Fruit fly (Drosophila melanogaster) whole organism, embryonic: ENCODE results near the gene Oatp74D.

Experiments used
- Abd-B ChIP-seq: fragments of 200-800 bp; sonication (Bioruptor generic); optimal IDR thresholded peaks from 2 replicates; lab custom pipeline; 2018; ENCODE audit warnings: missing biosample characterization, mild to moderate bottlenecking, missing genetic modification characterization, moderate library complexity
- Bgb ChIP-seq: fragments of 200-800 bp; sonication (Bioruptor generic); IDR thresholded peaks from 2 replicates; pipeline ENCODE4 v1.3.6; 2022; ENCODE audit warnings: missing biosample characterization, missing genetic modification characterization; ENCODE audit not compliant: partially characterized antibody
- CG12299 ChIP-seq: fragments of 200-800 bp; sonication (Bioruptor generic); optimal IDR thresholded peaks from 2 replicates; lab custom pipeline; 2018; ENCODE audit warnings: missing biosample characterization, mild to moderate bottlenecking, missing genetic modification characterization
- CG1233 ChIP-seq: fragments of 200-800 bp; sonication (Bioruptor generic); optimal IDR thresholded peaks from 4 replicates; lab custom pipeline; 2018; ENCODE audit warnings: missing biosample characterization, mild to moderate bottlenecking, missing genetic modification characterization
- CG12659 ChIP-seq: fragments of 200-800 bp; sonication (Bioruptor generic); optimal IDR thresholded peaks from 3 replicates; lab custom pipeline; 2017; ENCODE audit warnings: mild to moderate bottlenecking, missing biosample characterization, missing genetic modification reagents, missing genetic modification characterization
- CG14965 ChIP-seq: fragments of 200-800 bp; sonication (Bioruptor generic); optimal IDR thresholded peaks from 2 replicates; lab custom pipeline; 2016; ENCODE audit warnings: missing biosample characterization, missing genetic modification characterization, borderline replicate concordance
- CG1602 ChIP-seq: fragments of 200-800 bp; sonication (Bioruptor generic); optimal IDR thresholded peaks from 3 replicates; lab custom pipeline; 2016; ENCODE audit warnings: missing biosample characterization, missing genetic modification characterization
- CG1647 ChIP-seq: fragments of 200-800 bp; sonication (Bioruptor generic); optimal IDR thresholded peaks from 3 replicates; lab custom pipeline; 2016; ENCODE audit warnings: missing biosample characterization, missing genetic modification characterization
- CG16779 ChIP-seq: fragments of 200-800 bp; sonication (Bioruptor generic); IDR thresholded peaks from 2 replicates; pipeline ENCODE4 v1.3.6; 2022; ENCODE audit warnings: missing biosample characterization, missing genetic modification characterization
- CG1832 ChIP-seq: fragments of 200-800 bp; sonication (Bioruptor generic); optimal IDR thresholded peaks from 2 replicates; lab custom pipeline; 2017; ENCODE audit warnings: missing biosample characterization, mild to moderate bottlenecking, missing genetic modification characterization, inconsistent platforms
- CG2199 ChIP-seq: fragments of 200-800 bp; sonication (Bioruptor generic); IDR thresholded peaks from 3 replicates; pipeline ENCODE4 v1.3.6; 2022; ENCODE audit warnings: missing biosample characterization, missing genetic modification characterization
- CG2712 ChIP-seq: fragments of 200-800 bp; optimal IDR thresholded peaks from 3 replicates; lab custom pipeline; 2019; ENCODE audit warnings: missing biosample characterization, mild to moderate bottlenecking, missing genetic modification characterization, moderate library complexity
- CG2875 ChIP-seq: fragments of 200-800 bp; sonication (Bioruptor generic); optimal IDR thresholded peaks from 2 replicates; lab custom pipeline; 2017; ENCODE audit warnings: missing biosample characterization, mild to moderate bottlenecking, missing genetic modification characterization, missing genetic modification reagents
- CG3065 ChIP-seq: fragments of 200-800 bp; sonication (Bioruptor generic); optimal IDR thresholded peaks from 2 replicates; lab custom pipeline; 2016; ENCODE audit warnings: missing biosample characterization, missing genetic modification characterization
- CG3726 ChIP-seq: fragments of 200-800 bp; sonication (Bioruptor generic); IDR thresholded peaks from 3 replicates; pipeline ENCODE4, ENCODE4 v1.3.6; 2022; ENCODE audit warnings: missing biosample characterization, missing genetic modification characterization
- CG6272 ChIP-seq: fragments of 200-800 bp; sonication (Bioruptor generic); IDR thresholded peaks from 2 replicates; pipeline ENCODE4 v1.3.6; 2022; ENCODE audit warnings: missing biosample characterization, missing genetic modification characterization
- CG7372 ChIP-seq: fragments of 200-800 bp; sonication (Bioruptor generic); IDR thresholded peaks from 2 replicates; pipeline ENCODE4 v1.3.6; 2022; ENCODE audit warnings: missing biosample characterization, missing genetic modification characterization
- CG7839 ChIP-seq: fragments of 200-800 bp; sonication (Bioruptor generic); optimal IDR thresholded peaks from 3 replicates; lab custom pipeline; 2018; ENCODE audit warnings: missing biosample characterization, mild to moderate bottlenecking, missing genetic modification characterization, moderate library complexity
- CG8281 ChIP-seq: fragments of 200-800 bp; sonication (Bioruptor generic); optimal IDR thresholded peaks from 2 replicates; lab custom pipeline; 2018; ENCODE audit warnings: missing biosample characterization, mild to moderate bottlenecking, missing genetic modification characterization, moderate library complexity
- CG8924 ChIP-seq: fragments of 200-800 bp; optimal IDR thresholded peaks from 3 replicates; lab custom pipeline; 2019; ENCODE audit warnings: missing biosample characterization, mild to moderate bottlenecking, missing genetic modification characterization, moderate library complexity
- Dref ChIP-seq: fragments of 200-800 bp; sonication (Bioruptor generic); IDR thresholded peaks from 2 replicates; pipeline ENCODE4 v1.3.6; 2022; ENCODE audit warnings: missing biosample characterization, missing genetic modification characterization
- E2f2 ChIP-seq: fragments of 200-800 bp; sonication (Bioruptor generic); IDR thresholded peaks from 2 replicates; pipeline ENCODE4 v1.3.6; 2022; ENCODE audit warnings: missing biosample characterization, missing genetic modification characterization
- HLH4C ChIP-seq: fragments of 200-800 bp; sonication (Bioruptor generic); IDR thresholded peaks from 3 replicates; pipeline ENCODE4 v1.3.6; 2022; ENCODE audit warnings: missing biosample characterization, missing genetic modification characterization; ENCODE audit not compliant: partially characterized antibody
- HLH54F ChIP-seq: fragments of 200-800 bp; sonication (Bioruptor generic); optimal IDR thresholded peaks from 3 replicates; lab custom pipeline; 2016; ENCODE audit warnings: missing biosample characterization, missing genetic modification characterization
- Max ChIP-seq: fragments of 200-800 bp; sonication (Bioruptor generic); optimal IDR thresholded peaks from 2 replicates; lab custom pipeline; 2016; ENCODE audit warnings: missing biosample characterization, mild to moderate bottlenecking, missing genetic modification characterization
- Med ChIP-seq: fragments of 200-800 bp; sonication (Bioruptor generic); peaks from one replicate; lab custom pipeline; 2016; ENCODE audit warnings: missing biosample characterization, missing genetic modification characterization, mild to moderate bottlenecking, inconsistent platforms, moderate library complexity
- Mes4 ChIP-seq: fragments of 200-800 bp; sonication (Bioruptor generic); optimal IDR thresholded peaks from 2 replicates; lab custom pipeline; 2016; ENCODE audit warnings: missing biosample characterization, missing genetic modification characterization
- NK7.1 ChIP-seq: fragments of 200-800 bp; sonication (Bioruptor generic); optimal IDR thresholded peaks from 3 replicates; lab custom pipeline; 2016; ENCODE audit warnings: missing biosample characterization, missing genetic modification characterization
- Nf-YC ChIP-seq: fragments of 200-800 bp; optimal IDR thresholded peaks from 3 replicates; lab custom pipeline; 2019; ENCODE audit warnings: missing biosample characterization, mild to moderate bottlenecking, missing genetic modification characterization, moderate library complexity
- Oli ChIP-seq: fragments of 200-800 bp; sonication (Bioruptor generic); optimal IDR thresholded peaks from 2 replicates; lab custom pipeline; 2018; ENCODE audit warnings: missing biosample characterization, mild to moderate bottlenecking, missing genetic modification characterization, moderate library complexity
- Opbp ChIP-seq: fragments of 200-800 bp; sonication (Bioruptor generic); IDR thresholded peaks from 3 replicates; pipeline ENCODE4 v1.3.6; 2022; ENCODE audit warnings: missing biosample characterization, missing genetic modification characterization; ENCODE audit not compliant: partially characterized antibody
- Poxn ChIP-seq: fragments of 200-800 bp; sonication (Bioruptor generic); IDR thresholded peaks from 2 replicates; pipeline ENCODE4 v1.3.6; 2022; ENCODE audit warnings: missing biosample characterization, missing genetic modification characterization
- Ssrp ChIP-seq: fragments of 200-800 bp; sonication (Bioruptor generic); optimal IDR thresholded peaks from 2 replicates; lab custom pipeline; 2018; ENCODE audit warnings: missing biosample characterization, mild to moderate bottlenecking, missing genetic modification characterization, moderate library complexity
- Taf1 ChIP-seq: fragments of 200-800 bp; sonication (Bioruptor generic); IDR thresholded peaks from 2 replicates; pipeline ENCODE4 v1.3.6; 2022; ENCODE audit warnings: missing biosample characterization, missing genetic modification characterization
- amos ChIP-seq: fragments of 200-800 bp; sonication (Bioruptor generic); IDR thresholded peaks from 2 replicates; pipeline ENCODE4 v1.3.6; 2022; ENCODE audit warnings: missing biosample characterization, missing genetic modification characterization; ENCODE audit not compliant: partially characterized antibody
- caup ChIP-seq: fragments of 200-800 bp; sonication (Bioruptor generic); optimal IDR thresholded peaks from 3 replicates; lab custom pipeline; 2017; ENCODE audit warnings: missing biosample characterization, mild to moderate bottlenecking, missing genetic modification characterization, moderate library complexity; ENCODE audit not compliant: severe bottlenecking
- crc ChIP-seq: fragments of 200-800 bp; sonication (Bioruptor generic); optimal IDR thresholded peaks from 2 replicates; lab custom pipeline; 2016; ENCODE audit warnings: missing biosample characterization, missing genetic modification characterization
- ems ChIP-seq: fragments of 200-800 bp; sonication (Bioruptor generic); optimal IDR thresholded peaks from 3 replicates; lab custom pipeline; 2016; ENCODE audit warnings: missing biosample characterization, missing genetic modification characterization
- eyg ChIP-seq: fragments of 200-800 bp; sonication (Bioruptor generic); optimal IDR thresholded peaks from 3 replicates; lab custom pipeline; 2016; ENCODE audit warnings: missing biosample characterization, missing genetic modification characterization
- ftz-f1 ChIP-seq: fragments of 200-800 bp; sonication (Bioruptor generic); optimal IDR thresholded peaks from 2 replicates; lab custom pipeline; 2016; ENCODE audit warnings: missing biosample characterization, missing genetic modification characterization
- gfzf ChIP-seq: fragments of 200-800 bp; sonication (Bioruptor generic); optimal IDR thresholded peaks from 2 replicates; lab custom pipeline; 2016; ENCODE audit warnings: missing biosample characterization, mild to moderate bottlenecking, missing genetic modification characterization, moderate library complexity
- hkb ChIP-seq, 2 experiments: fragments of 200-800 bp in 1 of 2; fragments of >200 bp in 1 of 2; sonication (Bioruptor generic) in 1 of 2; IDR thresholded peaks in 1 of 2; optimal IDR thresholded peaks in 1 of 2; 2 replicates each; pipeline versions ENCODE4 v1.3.6 to Lab custom; 2017 to 2022; ENCODE audit warnings: missing biosample characterization in 1 of 2, missing genetic modification characterization in 1 of 2
- mirr ChIP-seq: fragments of 200-800 bp; sonication (Bioruptor generic); optimal IDR thresholded peaks from 3 replicates; lab custom pipeline; 2018; ENCODE audit warnings: missing biosample characterization, mild to moderate bottlenecking, missing genetic modification characterization
- nerfin-2 ChIP-seq: fragments of 200-800 bp; sonication (Bioruptor generic); IDR thresholded peaks from 2 replicates; pipeline ENCODE4 v1.3.6; 2022; ENCODE audit warnings: missing biosample characterization, missing genetic modification characterization; ENCODE audit not compliant: partially characterized antibody
- pho ChIP-seq: fragments of 200-800 bp; sonication (Bioruptor generic); optimal IDR thresholded peaks from 2 replicates; lab custom pipeline; 2016; ENCODE audit warnings: missing biosample characterization, missing genetic modification characterization
- pita ChIP-seq: fragments of 200-800 bp; sonication (Bioruptor generic); optimal IDR thresholded peaks from 2 replicates; lab custom pipeline; 2017; ENCODE audit warnings: missing biosample characterization, mild to moderate bottlenecking, missing genetic modification characterization
- pzg ChIP-seq: fragments of 200-800 bp; sonication (Bioruptor generic); optimal IDR thresholded peaks from 3 replicates; lab custom pipeline; 2018; ENCODE audit warnings: missing biosample characterization, mild to moderate bottlenecking, missing genetic modification characterization, moderate library complexity
- sisA ChIP-seq: fragments of 200-800 bp; sonication (Bioruptor generic); IDR thresholded peaks from 2 replicates; pipeline ENCODE4 v1.3.6; 2022; ENCODE audit warnings: missing biosample characterization, missing genetic modification characterization
- sug ChIP-seq: fragments of 200-800 bp; optimal IDR thresholded peaks from 2 replicates; lab custom pipeline; 2019; ENCODE audit warnings: missing biosample characterization, mild to moderate bottlenecking, missing genetic modification characterization, moderate library complexity
- unc-4 ChIP-seq: fragments of 200-800 bp; sonication (Bioruptor generic); IDR thresholded peaks from 2 replicates; pipeline ENCODE4 v1.3.6; 2022; ENCODE audit warnings: missing biosample characterization, missing genetic modification characterization; ENCODE audit not compliant: partially characterized antibody

Gene Oatp74D

dm6 chr3L:17465804-17466203 lies 21.1 kb upstream of the Oatp74D start, which contains the start of gene QIL1 (continued):
- TF ChIP-seq Ssrp = no peak
- TF ChIP-seq pho (GFP tag; lab: Kevin White, UChicago) = no peak
- TF ChIP-seq HLH54F = no peak
- TF ChIP-seq CG3065 (GFP tag; lab: Kevin White, UChicago) = no peak
- peak; percentile 90 for TF ChIP-seq pzg (GFP tag; lab: Kevin White, UChicago)
- no peak for TF ChIP-seq NK7.1 (GFP tag; lab: Kevin White, UChicago)
- TF ChIP-seq Dref (GFP tag; lab: Robert Waterston, UW) = peak; percentile 44; the same call in 1 of the 2 replicates
- no peak for TF ChIP-seq HLH4C (GFP tag; lab: Robert Waterston, UW)
- TF ChIP-seq Nf-YC (tag; lab: Kevin White, UChicago) = peak; percentile 14
- no peak for TF ChIP-seq crc (GFP tag; lab: Kevin White, UChicago)
- TF ChIP-seq caup (GFP tag; lab: Kevin White, UChicago) = no peak
- TF ChIP-seq CG8281 = no peak
- TF ChIP-seq hkb (optimal IDR thresholded peaks at IDR 0.05; lab: Kevin White, UChicago) = no peak
- no peak for TF ChIP-seq hkb (GFP tag; IDR thresholded peaks at IDR 0.05; lab: Robert Waterston, UW)
- no peak for TF ChIP-seq CG1832 (GFP tag; lab: Kevin White, UChicago)
- peak; percentile 47 for TF ChIP-seq CG12659 (GFP tag; lab: Kevin White, UChicago)
- peak; percentile 47 for TF ChIP-seq Med (GFP tag; lab: Kevin White, UChicago)
- TF ChIP-seq amos (GFP tag; lab: Robert Waterston, UW) = peak; percentile 31; the same call in 1 of the 2 replicates
- TF ChIP-seq Oli (tag; lab: Kevin White, UChicago) = no peak
- TF ChIP-seq CG8924 (tag; lab: Kevin White, UChicago) = peak; percentile 28
- peak; percentile 89 for TF ChIP-seq pita
- peak; percentile 94 for TF ChIP-seq gfzf (GFP tag; lab: Kevin White, UChicago)
- no peak for TF ChIP-seq CG1233 (GFP tag; lab: Kevin White, UChicago)
- TF ChIP-seq CG6272 (GFP tag; lab: Robert Waterston, UW) = no peak
- TF ChIP-seq Mes4 = no peak
- no peak for TF ChIP-seq Taf1 (GFP tag; lab: Robert Waterston, UW)
- no peak for TF ChIP-seq mirr (GFP tag; lab: Kevin White, UChicago)
- TF ChIP-seq CG16779 (GFP tag; lab: Robert Waterston, UW) = no peak
- no peak for TF ChIP-seq sisA (GFP tag; lab: Robert Waterston, UW)
- TF ChIP-seq ems = no peak
- no peak for TF ChIP-seq Poxn (GFP tag; lab: Robert Waterston, UW)
- peak; percentile 53; the same call in 1 of the 3 replicates for TF ChIP-seq CG2199
- TF ChIP-seq CG12299 = no peak
- no peak for TF ChIP-seq CG14965 (GFP tag; lab: Kevin White, UChicago)
- TF ChIP-seq Max = no peak
- no peak for TF ChIP-seq unc-4 (GFP tag; lab: Robert Waterston, UW)
- TF ChIP-seq Opbp (GFP tag; lab: Robert Waterston, UW) = peak; percentile 22; the same call in 1 of the 3 replicates
- TF ChIP-seq CG1647 (GFP tag; lab: Kevin White, UChicago) = no peak
- peak; percentile 64 for TF ChIP-seq E2f2
- peak; percentile 78 for TF ChIP-seq Abd-B
- peak; percentile 33; the same call in 1 of the 2 replicates for TF ChIP-seq Bgb (GFP tag; lab: Robert Waterston, UW)
- no peak for TF ChIP-seq eyg (GFP tag; lab: Kevin White, UChicago)
- TF ChIP-seq CG2875 = no peak
- no peak for TF ChIP-seq nerfin-2 (GFP tag; lab: Robert Waterston, UW)
- TF ChIP-seq CG3726 = no peak
- no peak for TF ChIP-seq CG1602 (GFP tag; lab: Kevin White, UChicago)
- TF ChIP-seq sug (tag; lab: Kevin White, UChicago) = peak; percentile 1
- TF ChIP-seq ftz-f1 (GFP tag; lab: Kevin White, UChicago) = no peak
- peak; percentile 40 for TF ChIP-seq CG2712 (tag; lab: Kevin White, UChicago)
- TF ChIP-seq CG7839 (tag; lab: Kevin White, UChicago) = no peak
- TF ChIP-seq CG7372 (GFP tag; lab: Robert Waterston, UW) = no peak
